Fruit fly (Drosophila melanogaster) whole organism, embryonic: Measurements from ENCODE around the gene dbr.

Experiments
- ATbp ChIP-seq: fragments of 200-800 bp; sonication (Bioruptor generic); optimal IDR thresholded peaks from 2 replicates; lab custom pipeline; 2017; ENCODE audit warnings: missing biosample characterization, mild to moderate bottlenecking, missing genetic modification characterization, missing genetic modification reagents
- Aef1 ChIP-seq: fragments of 200-800 bp; sonication (Bioruptor generic); IDR thresholded peaks from 3 replicates; pipeline ENCODE4 v1.3.6; 2022; ENCODE audit warnings: missing biosample characterization, missing genetic modification characterization
- Asciz ChIP-seq: fragments of 200-800 bp; sonication (Bioruptor generic); optimal IDR thresholded peaks from 2 replicates; lab custom pipeline; 2017; ENCODE audit warnings: missing biosample characterization, mild to moderate bottlenecking, missing genetic modification characterization, missing genetic modification reagents
- CG11247 ChIP-seq: fragments of 200-800 bp; sonication (Bioruptor generic); IDR thresholded peaks from 2 replicates; pipeline ENCODE4 v1.3.6; 2022; ENCODE audit warnings: missing biosample characterization, missing genetic modification characterization
- CG11456 ChIP-seq: fragments of 200-800 bp; sonication (Bioruptor generic); IDR thresholded peaks from 3 replicates; pipeline ENCODE4 v1.3.6; 2022; ENCODE audit warnings: missing biosample characterization, missing genetic modification characterization
- CG13123 ChIP-seq: fragments of 200-800 bp; sonication (Bioruptor generic); optimal IDR thresholded peaks from 2 replicates; lab custom pipeline; 2016; ENCODE audit warnings: missing biosample characterization, missing genetic modification characterization
- CG1792 ChIP-seq: fragments of 200-800 bp; sonication (Bioruptor generic); optimal IDR thresholded peaks from 2 replicates; lab custom pipeline; 2016; ENCODE audit warnings: missing biosample characterization, missing genetic modification characterization
- CG2129 ChIP-seq: fragments of 200-800 bp; sonication (Bioruptor generic); IDR thresholded peaks from 2 replicates; pipeline ENCODE4 v1.3.6; 2022; ENCODE audit warnings: missing biosample characterization, missing genetic modification characterization; ENCODE audit not compliant: partially characterized antibody
- CG30020 ChIP-seq: fragments of 200-800 bp; optimal IDR thresholded peaks from 2 replicates; lab custom pipeline; 2019; ENCODE audit warnings: missing biosample characterization, mild to moderate bottlenecking, missing genetic modification characterization, moderate library complexity
- CG3847 ChIP-seq: fragments of 200-800 bp; sonication (Bioruptor generic); IDR thresholded peaks from 2 replicates; pipeline ENCODE4 v1.3.6; 2022; ENCODE audit warnings: missing biosample characterization, missing genetic modification characterization
- CG3995 ChIP-seq: fragments of 200-800 bp; sonication (Bioruptor generic); optimal IDR thresholded peaks from 3 replicates; lab custom pipeline; 2016; ENCODE audit warnings: missing biosample characterization, missing genetic modification characterization
- CG4282 ChIP-seq: fragments of 200-800 bp; sonication (Bioruptor generic); optimal IDR thresholded peaks from 2 replicates; lab custom pipeline; 2016; ENCODE audit warnings: missing biosample characterization, missing genetic modification characterization
- CG6813 ChIP-seq: fragments of 200-800 bp; sonication (Bioruptor generic); optimal IDR thresholded peaks from 2 replicates; lab custom pipeline; 2017; ENCODE audit warnings: missing biosample characterization, missing genetic modification characterization, mild to moderate bottlenecking, moderate library complexity, missing genetic modification reagents
- CG7357 ChIP-seq: fragments of 200-800 bp; sonication (Bioruptor generic); IDR thresholded peaks from 3 replicates; pipeline ENCODE4 v1.3.6; 2022; ENCODE audit warnings: missing biosample characterization, missing genetic modification characterization
- CG8924 ChIP-seq: fragments of 200-800 bp; optimal IDR thresholded peaks from 3 replicates; lab custom pipeline; 2019; ENCODE audit warnings: missing biosample characterization, mild to moderate bottlenecking, missing genetic modification characterization, moderate library complexity
- CTCF ChIP-seq: fragments of 200-800 bp; sonication (Bioruptor generic); optimal IDR thresholded peaks from 2 replicates; lab custom pipeline; 2017; ENCODE audit warnings: missing biosample characterization, mild to moderate bottlenecking, missing genetic modification characterization, moderate library complexity
- D19B ChIP-seq: fragments of 200-800 bp; sonication (Bioruptor generic); optimal IDR thresholded peaks from 2 replicates; lab custom pipeline; 2017; ENCODE audit warnings: missing biosample characterization, mild to moderate bottlenecking, missing genetic modification characterization
- Dll ChIP-seq: fragments of 200-800 bp; sonication (Bioruptor generic); IDR thresholded peaks from 4 replicates; pipeline ENCODE4 v1.3.6; 2022; ENCODE audit warnings: missing biosample characterization, missing genetic modification characterization; ENCODE audit not compliant: partially characterized antibody
- Dp ChIP-seq: fragments of 200-800 bp; sonication (Bioruptor generic); optimal IDR thresholded peaks from 2 replicates; lab custom pipeline; 2018; ENCODE audit warnings: missing biosample characterization, mild to moderate bottlenecking, missing genetic modification characterization, moderate library complexity
- Gsc ChIP-seq: fragments of 200-800 bp; sonication (Bioruptor generic); IDR thresholded peaks from 2 replicates; pipeline ENCODE4 v1.3.6; 2022; ENCODE audit warnings: missing biosample characterization, missing genetic modification characterization
- H2.0 ChIP-seq: fragments of 200-800 bp; sonication (Bioruptor generic); IDR thresholded peaks from 2 replicates; pipeline ENCODE4 v1.3.6; 2022; ENCODE audit warnings: missing biosample characterization, missing genetic modification characterization
- Meics ChIP-seq: fragments of 200-800 bp; sonication (Bioruptor generic); optimal IDR thresholded peaks from 2 replicates; lab custom pipeline; 2017; ENCODE audit warnings: missing biosample characterization, mild to moderate bottlenecking, missing genetic modification characterization
- Nf-YB ChIP-seq: fragments of 200-800 bp; sonication (Bioruptor generic); optimal IDR thresholded peaks from 3 replicates; lab custom pipeline; 2019; ENCODE audit warnings: missing biosample characterization, mild to moderate bottlenecking, missing genetic modification characterization, moderate library complexity
- Pdp1 ChIP-seq, 2 experiments: fragments of 200-800 bp; sonication (Bioruptor generic); optimal IDR thresholded peaks; 3 replicates each; lab custom pipeline; 2016; ENCODE audit warnings: missing biosample characterization in 2 of 2, missing genetic modification characterization in 2 of 2, mild to moderate bottlenecking in 1 of 2, moderate library complexity in 1 of 2
- Ravus ChIP-seq: fragments of 200-800 bp; sonication (Bioruptor generic); IDR thresholded peaks from 2 replicates; pipeline ENCODE4 v1.3.6; 2022; ENCODE audit warnings: missing biosample characterization, missing genetic modification characterization
- abd-A ChIP-seq: fragments of 200-800 bp; sonication (Bioruptor generic); optimal IDR thresholded peaks from 3 replicates; lab custom pipeline; 2019; ENCODE audit warnings: missing biosample characterization, mild to moderate bottlenecking, missing genetic modification characterization, moderate library complexity
- bigmax ChIP-seq: fragments of 200-800 bp; sonication (Bioruptor generic); optimal IDR thresholded peaks from 2 replicates; lab custom pipeline; 2018; ENCODE audit warnings: missing biosample characterization, mild to moderate bottlenecking, missing genetic modification characterization
- cad ChIP-seq: fragments of >200 bp; optimal IDR thresholded peaks from 2 replicates; lab custom pipeline; 2017; ENCODE audit warnings: missing biosample characterization, missing genetic modification characterization
- cg ChIP-seq: fragments of 200-800 bp; sonication (Bioruptor generic); optimal IDR thresholded peaks from 3 replicates; lab custom pipeline; 2019; ENCODE audit warnings: missing biosample characterization, mild to moderate bottlenecking, missing genetic modification characterization, moderate library complexity
- chm ChIP-seq: fragments of 200-800 bp; sonication (Bioruptor generic); IDR thresholded peaks from 2 replicates; pipeline ENCODE4 v1.3.6; 2022; ENCODE audit warnings: missing biosample characterization, missing genetic modification characterization
- ci ChIP-seq: fragments of 200-800 bp; sonication (Bioruptor generic); IDR thresholded peaks from 3 replicates; pipeline ENCODE4 v1.3.6; 2022; ENCODE audit warnings: missing biosample characterization, missing genetic modification characterization
- crol ChIP-seq: fragments of 200-800 bp; sonication (Bioruptor generic); IDR thresholded peaks from 2 replicates; pipeline ENCODE4 v1.3.6; 2022; ENCODE audit warnings: missing biosample characterization, missing genetic modification characterization
- crp ChIP-seq, 2 experiments: fragments of 200-800 bp; sonication (Bioruptor generic); optimal IDR thresholded peaks; 2 replicates in 1 of 2; 3 replicates in 1 of 2; lab custom pipeline; 2017; ENCODE audit warnings: missing biosample characterization in 2 of 2, missing genetic modification characterization in 2 of 2, mild to moderate bottlenecking in 1 of 2, moderate library complexity in 1 of 2
- da ChIP-seq: fragments of 200-800 bp; sonication (Bioruptor generic); optimal IDR thresholded peaks from 2 replicates; lab custom pipeline; 2016; ENCODE audit warnings: missing biosample characterization, missing genetic modification characterization
- eve ChIP-seq, 2 experiments: fragments of >200 bp; optimal IDR thresholded peaks; 2 replicates each; lab custom pipeline; 2017; ENCODE audit warnings: missing biosample characterization in 2 of 2, missing genetic modification characterization in 2 of 2
- fd64A ChIP-seq: fragments of 200-800 bp; sonication (Bioruptor generic); optimal IDR thresholded peaks from 3 replicates; lab custom pipeline; 2018; ENCODE audit warnings: missing biosample characterization, mild to moderate bottlenecking, missing genetic modification characterization
- fu2 ChIP-seq: fragments of 200-800 bp; sonication (Bioruptor generic); optimal IDR thresholded peaks from 2 replicates; lab custom pipeline; 2016; ENCODE audit warnings: missing biosample characterization, missing genetic modification characterization
- h ChIP-seq: fragments of >200 bp; optimal IDR thresholded peaks from 2 replicates; lab custom pipeline; 2017
- hbn ChIP-seq: fragments of 200-800 bp; sonication (Bioruptor generic); IDR thresholded peaks from 2 replicates; pipeline ENCODE4 v1.3.6; 2022; ENCODE audit warnings: missing biosample characterization, missing genetic modification characterization; ENCODE audit not compliant: partially characterized antibody
- jigr1 ChIP-seq: fragments of 200-800 bp; sonication (Bioruptor generic); IDR thresholded peaks from 3 replicates; pipeline ENCODE4 v1.3.6; 2022; ENCODE audit warnings: missing biosample characterization, missing genetic modification characterization
- lola ChIP-seq, 3 experiments: fragments of >200 bp in 2 of 3; fragments of 200-800 bp in 1 of 3; sonication (Bioruptor generic) in 1 of 3; optimal IDR thresholded peaks; 2 replicates each; lab custom pipeline; 2017 to 2019; ENCODE audit warnings: missing biosample characterization in 3 of 3, missing genetic modification characterization in 3 of 3, mild to moderate bottlenecking in 1 of 3, moderate library complexity in 1 of 3
- onecut ChIP-seq: fragments of 200-800 bp; sonication (Bioruptor generic); IDR thresholded peaks from 2 replicates; pipeline ENCODE4 v1.3.6; 2022; ENCODE audit warnings: missing biosample characterization, missing genetic modification characterization
- pum ChIP-seq: fragments of 200-800 bp; sonication (Bioruptor generic); optimal IDR thresholded peaks from 2 replicates; lab custom pipeline; 2016; ENCODE audit warnings: missing biosample characterization, missing genetic modification characterization
- rib ChIP-seq: fragments of 200-800 bp; sonication (Bioruptor generic); IDR thresholded peaks from 2 replicates; pipeline ENCODE4 v1.3.6; 2022; ENCODE audit warnings: missing biosample characterization, missing genetic modification characterization
- salm ChIP-seq: fragments of 200-800 bp; sonication (Bioruptor generic); optimal IDR thresholded peaks from 2 replicates; lab custom pipeline; 2018; ENCODE audit warnings: missing biosample characterization, mild to moderate bottlenecking, missing genetic modification characterization
- sqz ChIP-seq: fragments of 200-800 bp; sonication (Bioruptor generic); optimal IDR thresholded peaks from 3 replicates; lab custom pipeline; 2018; ENCODE audit warnings: missing biosample characterization, mild to moderate bottlenecking, missing genetic modification characterization
- sr ChIP-seq: fragments of 200-800 bp; sonication (Bioruptor generic); IDR thresholded peaks from 3 replicates; pipeline ENCODE4 v1.3.6; 2022; ENCODE audit warnings: missing biosample characterization, missing genetic modification characterization
- tgo ChIP-seq: fragments of 200-800 bp; sonication (Bioruptor generic); IDR thresholded peaks from 3 replicates; pipeline ENCODE4 v1.3.6; 2022; ENCODE audit warnings: missing biosample characterization, missing genetic modification characterization
- vvl ChIP-seq: fragments of 200-800 bp; sonication (Bioruptor generic); IDR thresholded peaks from 2 replicates; pipeline ENCODE4 v1.3.6; 2022; ENCODE audit warnings: missing biosample characterization, missing genetic modification characterization
- wdn ChIP-seq: fragments of 200-800 bp; sonication (Bioruptor generic); IDR thresholded peaks from 2 replicates; pipeline ENCODE4 v1.3.6; 2022; ENCODE audit warnings: missing biosample characterization, missing genetic modification characterization

The dbr gene

dm6 chr2L:107476-108436 lies 41.5 kb downstream of the dbr start (continued):
- TF ChIP-seq eve (GFP tag; optimal IDR thresholded peaks at IDR 0.05; lab: Kevin White, UChicago), result no peak
- no peak for TF ChIP-seq CTCF
- TF ChIP-seq crp (GFP tag; optimal IDR thresholded peaks at IDR 0.05; lab: Kevin White, UChicago), result peak; percentile 48 to 92
- TF ChIP-seq salm (tag; lab: Kevin White, UChicago), result peak; percentile 8
- TF ChIP-seq CG8924, result peak; percentile 43
- TF ChIP-seq cg (GFP tag; lab: Kevin White, UChicago), result no peak
- TF ChIP-seq Nf-YB (GFP tag; lab: Kevin White, UChicago), result no peak
- peak in 1 of 2 experiments; percentile 69 for TF ChIP-seq Pdp1 (GFP tag; optimal IDR thresholded peaks at IDR 0.05; lab: Kevin White, UChicago)
- no peak for TF ChIP-seq D19B
- TF ChIP-seq CG30020 (tag; lab: Kevin White, UChicago), result peak; percentile 16
- no peak for TF ChIP-seq pum (GFP tag; lab: Kevin White, UChicago)
- no peak for TF ChIP-seq onecut (GFP tag; lab: Robert Waterston, UW)
- TF ChIP-seq sr (GFP tag; lab: Robert Waterston, UW), result no peak
- TF ChIP-seq rib, result peak; percentile 58
- TF ChIP-seq H2.0 (GFP tag; lab: Robert Waterston, UW), result no peak
- TF ChIP-seq ATbp (GFP tag; lab: Kevin White, UChicago), result no peak
- TF ChIP-seq CG4282 (GFP tag; lab: Kevin White, UChicago), result peak; percentile 17
- TF ChIP-seq tgo (GFP tag; lab: Robert Waterston, UW), result no peak
- TF ChIP-seq h (lab: Kevin White, UChicago), result no peak
- no peak for TF ChIP-seq Asciz (GFP tag; lab: Kevin White, UChicago)
- TF ChIP-seq fu2, result no peak
- TF ChIP-seq sqz, result no peak
- TF ChIP-seq CG1792 (GFP tag; lab: Kevin White, UChicago), result no peak
- TF ChIP-seq jigr1 (GFP tag; lab: Robert Waterston, UW), result no peak
- TF ChIP-seq CG3995, result no peak
- peak; percentile 75 for TF ChIP-seq vvl (GFP tag; lab: Robert Waterston, UW)
- no peak for TF ChIP-seq fd64A (GFP tag; lab: Kevin White, UChicago)
- TF ChIP-seq chm (GFP tag; lab: Robert Waterston, UW), result peak; percentile 61; the same call in 1 of the 2 replicates
- no peak for TF ChIP-seq CG11456
- TF ChIP-seq Gsc (GFP tag; lab: Robert Waterston, UW), result no peak
- TF ChIP-seq CG3847 (GFP tag; lab: Robert Waterston, UW), result no peak
- no peak for TF ChIP-seq crol (GFP tag; lab: Robert Waterston, UW)
- no peak for TF ChIP-seq lola (GFP tag; optimal IDR thresholded peaks at IDR 0.05; lab: Kevin White, UChicago)
- 0 out of 3 replicates have a peak, but pooled peaks have one; percentile 39 for TF ChIP-seq ci (GFP tag; lab: Robert Waterston, UW)
- no peak for TF ChIP-seq Meics (GFP tag; lab: Kevin White, UChicago)
- no peak for TF ChIP-seq Aef1
- no peak for TF ChIP-seq da (GFP tag; lab: Kevin White, UChicago)
- no peak for TF ChIP-seq cad (GFP tag; lab: Kevin White, UChicago)
- no peak for TF ChIP-seq CG6813 (GFP tag; lab: Kevin White, UChicago)
- TF ChIP-seq CG13123 (GFP tag; lab: Kevin White, UChicago), result no peak
- TF ChIP-seq wdn (GFP tag; lab: Robert Waterston, UW), result no peak
- no peak for TF ChIP-seq Ravus
- TF ChIP-seq CG2129 (GFP tag; lab: Robert Waterston, UW), result no peak
- TF ChIP-seq bigmax (GFP tag; lab: Kevin White, UChicago), result no peak
- TF ChIP-seq abd-A (tag; lab: Kevin White, UChicago), result peak; percentile 85
- no peak for TF ChIP-seq CG7357 (GFP tag; lab: Robert Waterston, UW)
- peak; percentile 15; the same call in 1 of the 2 replicates for TF ChIP-seq hbn (GFP tag; lab: Robert Waterston, UW)
- TF ChIP-seq Dll (GFP tag; lab: Robert Waterston, UW), result peak; percentile 53; the same call in 3 of the 4 replicates
- TF ChIP-seq Dp (GFP tag; lab: Kevin White, UChicago), result peak; percentile 40
- no peak for TF ChIP-seq CG11247 (GFP tag; lab: Robert Waterston, UW)
